Worm (Caenorhabditis elegans): ENCODE results near the gene fshr-1.

ce11 chrV:9925647-9926046 lies 36.0 kb downstream of the fshr-1 start:
- TF ChIP-seq med-1 (GFP tag; optimal IDR thresholded peaks at IDR 0.05; ENCODE audit: insufficient read depth) = no peak
- TF ChIP-seq cog-1 (tag; optimal IDR thresholded peaks at IDR 0.05) = no peak
- TF ChIP-seq ztf-23 (GFP tag; IDR thresholded peaks at IDR 0.05) = no peak

Data from whole organism, midembryonic.